Fruit fly (Drosophila melanogaster) whole organism, larva: Measurements from ENCODE around the gene Patj.

Source experiments
- noc ChIP-seq: fragments of 200-800 bp; sonication (Bioruptor generic); optimal IDR thresholded peaks from 3 replicates; lab custom pipeline; 2019; ENCODE audit warnings: missing biosample characterization, mild to moderate bottlenecking, missing genetic modification characterization, moderate library complexity

The Patj gene

DNA sequence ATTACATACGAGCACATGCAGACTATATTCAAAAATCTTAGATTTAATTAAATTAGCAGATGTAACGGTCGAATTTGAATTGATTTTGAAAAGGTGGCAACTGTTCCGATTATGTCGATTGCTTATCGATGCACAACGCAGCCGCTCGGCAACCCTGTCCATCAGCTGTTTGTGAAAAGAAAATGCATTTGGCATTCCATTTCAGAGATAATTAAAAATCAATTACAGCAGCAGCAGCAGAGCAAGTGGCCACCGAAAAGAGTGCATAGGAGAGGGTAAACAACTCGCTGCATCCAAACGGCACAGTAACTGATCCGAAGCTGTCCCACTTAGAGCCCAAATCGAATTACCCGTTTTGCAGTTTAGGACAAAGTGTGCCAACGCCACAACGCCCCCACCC, at the start of gene Patj:
TSS of gene Patj (plus strand) at position 155 of the 400 bp plus-strand sequence.
- no peak for TF ChIP-seq noc (tag; lab: Kevin White, UChicago)

DNA sequence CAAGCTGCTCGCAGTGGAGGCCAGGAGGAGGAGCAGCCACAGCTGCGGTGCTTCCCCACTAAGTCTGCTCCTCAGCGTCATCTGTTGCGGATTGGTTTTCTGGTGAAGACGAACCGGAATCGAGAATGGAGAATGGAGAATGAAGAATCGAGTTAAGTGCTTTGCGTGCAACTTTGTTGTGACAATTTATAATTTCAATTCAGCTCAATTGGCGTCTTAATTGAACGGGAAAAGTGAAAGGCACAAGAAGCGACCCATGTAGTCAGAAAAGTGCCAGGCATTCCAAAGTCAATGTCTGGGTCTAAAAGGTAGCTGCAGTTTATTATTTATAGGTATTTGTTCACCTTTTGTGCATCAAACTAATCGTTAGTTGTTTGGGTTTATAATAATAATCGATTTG, 44.3 kb upstream of the Patj start:
- TF ChIP-seq noc (tag; lab: Kevin White, UChicago) = no peak

DNA sequence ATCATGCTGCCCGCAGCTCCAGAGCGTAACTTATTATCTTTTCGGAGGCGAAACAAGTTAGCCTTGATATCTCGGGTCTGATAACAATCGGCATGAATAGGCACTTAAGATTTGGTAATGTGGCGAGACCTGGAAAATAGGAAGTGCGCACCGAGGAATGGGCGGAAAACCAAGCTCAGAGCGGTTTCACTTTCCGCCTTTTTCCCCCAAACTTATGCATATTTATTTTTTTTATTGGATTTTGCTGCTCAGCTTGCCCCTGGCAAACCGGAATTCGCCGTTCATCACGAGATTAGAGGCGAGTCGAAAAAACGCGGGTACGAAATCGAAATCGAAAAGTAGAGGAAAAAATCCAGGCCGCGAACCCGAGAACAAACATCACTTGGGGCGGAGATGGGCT, 43.7 kb upstream of the Patj start:
- TF ChIP-seq noc (tag; lab: Kevin White, UChicago) = no peak

DNA sequence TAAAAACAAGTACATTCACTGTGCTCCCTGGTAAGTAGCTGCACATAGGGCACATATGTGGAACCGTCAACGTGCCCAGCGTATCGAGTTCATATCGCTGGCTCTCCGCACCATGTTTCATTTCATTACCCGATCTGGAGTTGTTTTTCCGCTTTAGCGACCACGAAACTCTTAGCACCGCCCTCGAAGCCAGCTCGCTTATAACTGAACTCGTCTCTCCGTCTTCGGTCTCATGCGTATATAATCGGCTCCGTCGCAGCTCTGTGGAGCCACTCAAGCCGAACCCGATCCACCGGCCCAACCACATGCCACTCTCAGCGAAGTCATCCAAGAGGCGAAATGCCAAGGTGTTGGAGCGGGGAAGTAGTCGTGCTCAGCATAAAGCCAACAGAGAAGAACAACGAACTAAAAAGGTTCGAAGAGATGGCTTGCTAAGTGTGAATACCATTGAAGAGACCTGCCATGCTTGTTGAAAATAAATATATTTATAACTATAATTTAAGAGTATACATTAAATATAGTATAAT, 43.1 kb upstream of the Patj start, which contains the start of gene Cht2:
TSS of gene Cht2 (minus strand) at position 477 of the 527 bp plus-strand sequence.
- no peak for TF ChIP-seq noc (tag; lab: Kevin White, UChicago)

DNA sequence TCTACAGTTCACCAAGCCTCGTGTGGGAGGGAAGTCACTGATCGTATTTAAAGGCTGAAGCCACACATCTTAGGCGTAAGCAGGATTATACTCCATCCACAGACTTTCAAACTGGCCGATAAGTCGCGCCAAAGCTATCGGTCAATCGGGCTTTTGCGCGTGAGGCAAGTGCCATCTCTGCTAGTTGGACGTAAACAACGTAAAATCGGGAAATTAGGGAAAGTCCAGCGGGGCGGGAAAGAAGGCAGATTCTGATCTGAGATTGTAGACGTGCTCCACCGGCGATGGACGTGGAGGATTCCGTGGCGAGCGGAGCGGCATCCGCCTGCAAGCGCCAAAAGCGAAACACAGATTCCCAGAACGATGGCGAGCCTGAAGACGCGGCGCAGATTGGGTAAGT, 42.5 kb upstream of the Patj start, which contains the start of gene CG8001:
TSS of gene CG8001 (plus strand) at position 17 of the 400 bp plus-strand sequence.
- TF ChIP-seq noc (tag; lab: Kevin White, UChicago) = no peak

DNA sequence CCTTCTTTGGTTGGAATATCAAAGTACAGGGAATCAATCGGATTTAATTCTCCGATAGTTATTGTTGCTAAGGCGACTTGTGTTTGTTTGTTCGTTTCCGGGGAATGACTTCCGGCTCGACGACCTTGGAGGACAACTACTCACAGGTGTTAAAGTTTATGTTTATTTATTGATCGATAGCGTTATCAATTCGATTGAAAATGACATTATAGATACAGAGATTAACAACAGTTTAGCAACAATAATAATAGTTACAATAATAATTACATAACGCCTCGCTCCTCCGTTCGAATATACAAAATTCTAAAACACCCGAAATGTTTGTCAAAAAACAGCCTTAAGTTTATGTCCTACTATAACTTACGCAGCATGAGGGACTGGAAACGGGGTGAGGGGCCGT, 26.9 kb upstream of the Patj start, which contains the start of gene Dhc62B:
TSS of gene Dhc62B (minus strand) at position 101 of the 400 bp plus-strand sequence.
- TF ChIP-seq noc (tag; lab: Kevin White, UChicago) = no peak

DNA sequence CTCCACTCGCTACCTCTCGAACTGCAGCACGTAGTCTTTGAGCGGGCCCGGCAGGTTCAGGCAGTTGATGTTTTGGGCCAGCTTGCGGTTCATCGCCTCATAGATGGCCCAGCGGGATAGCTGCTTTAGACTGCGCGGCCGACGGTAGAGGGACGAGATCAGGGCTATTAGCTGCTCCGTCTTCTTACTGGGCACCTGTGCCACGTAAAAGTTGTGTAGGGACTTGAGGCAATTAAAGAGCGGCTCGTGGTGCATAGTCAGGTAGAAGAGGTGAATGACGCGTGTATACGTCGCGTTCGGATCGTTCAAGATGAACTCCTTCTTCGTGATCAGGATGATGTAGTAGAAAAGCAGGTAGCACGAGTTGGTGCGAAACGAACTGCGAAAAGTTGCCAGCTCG, 26.0 kb upstream of the Patj start:
- TF ChIP-seq noc (tag; lab: Kevin White, UChicago) = no peak

DNA sequence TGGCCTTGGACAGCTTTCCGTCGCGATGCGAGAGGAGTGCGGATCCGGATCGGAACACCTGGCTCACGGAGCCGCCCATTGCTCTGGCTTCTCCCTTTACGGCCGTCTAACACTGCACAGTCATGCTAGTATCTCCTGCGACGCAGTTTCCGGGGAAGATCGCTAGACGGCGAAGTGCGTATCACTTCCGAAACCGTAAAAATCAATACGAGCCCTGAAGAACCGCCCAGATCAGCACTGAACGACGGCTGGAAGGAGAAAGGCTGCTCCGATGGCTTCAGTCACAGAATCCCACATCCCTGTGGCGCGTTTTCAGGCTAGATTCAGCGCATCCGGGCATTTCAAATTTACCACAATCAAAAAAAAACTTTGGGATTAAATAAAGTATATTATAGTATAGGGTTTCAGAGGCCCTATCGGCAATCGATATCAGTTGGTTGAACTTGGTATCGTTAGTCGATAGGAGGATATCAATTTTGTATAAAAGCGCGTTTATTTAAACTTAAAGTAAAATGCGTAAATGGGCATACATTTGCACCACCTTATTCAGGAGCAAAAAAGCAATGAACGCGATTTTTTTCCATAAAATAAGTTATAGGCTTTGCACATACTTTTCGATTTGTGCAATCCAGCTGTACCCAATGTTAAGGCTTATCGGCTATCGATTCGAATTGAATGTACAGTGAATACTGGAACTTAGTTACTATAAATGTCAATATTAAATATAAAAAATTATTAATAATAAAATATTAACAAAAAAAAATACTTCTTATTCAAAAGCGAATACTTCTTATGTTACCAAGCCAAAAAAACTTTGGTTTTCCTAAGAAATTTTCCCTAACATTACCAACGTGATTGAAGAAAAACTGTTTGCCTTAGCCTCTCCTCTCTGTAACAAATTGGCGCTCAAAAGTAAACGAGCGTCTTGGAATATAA, 23.6 kb upstream of the Patj start, which contains the start of the genes CG13933 and PolD2:
TSS of gene CG13933 (minus strand) at position 435 of the 936 bp plus-strand sequence.
TSS of gene PolD2 (plus strand) at position 921 of the 936 bp plus-strand sequence.
- peak; percentile 80 for TF ChIP-seq noc (tag; lab: Kevin White, UChicago)

DNA sequence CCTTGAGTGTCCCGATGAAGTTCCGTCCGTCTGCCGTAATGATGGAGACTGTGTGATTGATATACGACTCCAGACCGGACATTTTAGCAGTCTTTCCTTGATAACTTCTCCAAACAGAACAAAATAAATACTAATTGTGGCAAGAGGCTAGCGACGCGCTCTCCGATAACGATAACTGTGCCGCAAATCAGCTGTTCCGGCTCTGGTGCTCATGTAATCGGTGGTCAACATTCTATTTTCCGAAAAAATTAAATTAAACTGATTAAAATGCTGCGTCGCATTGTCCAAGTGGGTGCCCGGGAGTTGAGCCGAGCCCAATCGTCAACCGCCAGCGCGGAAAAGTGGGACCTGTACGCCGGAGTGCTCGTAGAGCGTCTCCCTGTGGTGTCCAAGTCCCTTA, 21.4 kb upstream of the Patj start, which contains the start of the genes CG2021 and mRpL46:
TSS of gene CG2021 (minus strand) at position 163 of the 400 bp plus-strand sequence.
TSS of gene mRpL46 (plus strand) at position 191 of the 400 bp plus-strand sequence.
- TF ChIP-seq noc (tag; lab: Kevin White, UChicago) = no peak

DNA sequence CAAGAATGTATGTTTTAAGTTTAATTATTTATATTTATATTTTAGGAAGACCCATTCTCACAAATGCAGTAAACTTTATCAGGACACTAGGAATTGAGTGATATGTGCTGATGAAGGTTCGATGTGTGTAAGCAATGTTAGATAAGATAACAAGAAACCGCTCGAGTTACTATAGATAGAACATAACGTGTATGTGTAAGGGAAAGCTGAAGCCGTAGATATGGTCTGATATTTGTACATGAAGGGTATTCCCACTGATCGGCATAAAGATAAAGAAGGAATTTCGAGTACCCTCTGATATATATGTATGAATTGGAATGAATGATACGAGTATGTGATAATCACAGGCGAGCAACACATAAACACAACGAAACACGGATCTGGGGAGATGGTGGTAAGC, 14.5 kb upstream of the Patj start:
- no peak for TF ChIP-seq noc (tag; lab: Kevin White, UChicago)

DNA sequence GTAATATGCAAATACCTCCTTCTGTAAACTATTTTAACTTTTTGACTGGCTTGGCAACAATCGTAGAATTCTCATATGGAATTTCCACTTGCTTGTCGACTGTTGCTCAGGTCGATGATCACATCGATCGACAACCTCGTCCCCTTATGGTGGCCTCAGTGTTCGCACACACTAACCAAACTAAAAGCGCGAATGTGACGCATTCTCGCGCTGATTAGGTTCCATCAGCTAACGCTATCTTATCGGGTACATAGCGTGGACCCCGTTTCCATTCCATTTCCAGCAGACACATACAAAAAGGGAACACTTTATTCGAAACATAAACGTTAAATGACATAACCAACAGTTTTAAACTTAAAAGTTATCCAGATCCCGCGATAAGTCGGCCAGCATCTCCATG, 9.3 kb upstream of the Patj start:
- peak; percentile 6 for TF ChIP-seq noc (tag; lab: Kevin White, UChicago)

DNA sequence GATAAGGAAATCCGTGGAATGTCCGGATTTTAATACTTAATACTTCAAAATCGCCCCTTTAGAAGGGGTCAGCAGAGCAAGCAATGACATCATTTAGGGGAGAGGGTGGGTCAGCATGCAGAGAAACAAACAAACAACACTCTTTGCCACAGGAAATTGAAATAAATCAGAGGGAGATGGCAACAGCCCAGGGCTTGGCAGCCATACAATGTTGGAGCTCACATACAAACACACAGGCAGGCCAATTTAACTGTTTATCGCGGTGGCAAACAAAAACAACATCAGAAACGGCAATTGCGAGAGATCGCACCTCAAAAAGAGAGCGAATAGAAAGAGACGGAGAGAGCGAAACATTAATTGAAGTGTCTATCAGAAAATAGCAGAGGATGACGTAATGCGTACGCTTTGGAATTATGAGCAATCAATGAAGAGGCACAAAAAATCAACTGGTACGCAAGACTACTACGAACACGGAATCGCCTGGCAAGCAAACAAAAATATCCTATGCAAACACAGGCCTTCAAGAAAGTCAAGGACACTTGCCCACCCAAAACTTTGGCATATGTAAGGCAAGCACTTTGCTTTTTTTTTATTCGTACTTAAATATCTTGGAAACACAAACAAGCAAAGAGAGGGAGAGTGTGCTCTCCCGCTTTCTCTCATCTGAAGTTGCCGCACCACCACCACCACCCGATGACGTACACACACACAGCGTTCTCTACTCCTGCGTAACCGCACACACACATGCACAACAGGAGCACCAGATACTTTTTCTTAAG, 4.2 kb upstream of the Patj start:
- TF ChIP-seq noc (tag; lab: Kevin White, UChicago) = peak; percentile 58

DNA sequence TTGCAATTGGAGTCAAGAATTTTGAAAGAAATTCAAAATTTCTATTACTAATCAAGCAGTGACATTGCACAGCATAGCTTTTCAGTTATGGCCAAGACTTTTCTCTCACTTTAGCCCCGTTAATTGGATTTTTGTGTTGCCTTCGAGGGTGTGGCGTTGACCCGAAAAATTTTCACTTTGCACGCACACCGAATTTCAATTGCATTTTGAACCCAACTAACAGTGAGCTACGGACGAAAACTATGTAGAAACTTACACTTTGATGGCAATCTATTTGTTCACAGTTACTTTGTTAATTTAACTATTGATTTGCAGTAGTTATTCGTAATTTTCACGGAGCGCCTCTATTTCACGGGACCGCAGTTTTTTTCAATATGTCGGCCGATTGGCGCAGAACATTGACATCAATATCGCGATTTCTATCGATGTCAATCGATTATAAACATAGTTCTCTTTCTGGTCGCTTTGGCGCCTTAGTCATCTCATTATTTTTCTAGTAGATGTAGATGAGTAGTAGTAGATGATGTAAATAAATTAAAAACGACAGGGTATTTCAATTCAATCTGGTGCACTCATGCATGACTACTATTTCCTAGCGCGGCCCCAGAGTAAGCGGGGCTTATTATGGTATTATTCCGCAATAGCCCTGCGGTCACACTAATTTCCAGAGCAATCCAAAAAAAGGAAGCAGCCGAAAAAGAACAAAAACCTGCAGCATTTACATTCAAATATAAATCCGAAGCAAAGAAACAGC, 3.5 kb upstream of the Patj start, which contains the start of the genes alpha-Spec, dlt and Cdc37:
TSS of gene alpha-Spec (minus strand) at position 386 of the 754 bp plus-strand sequence.
TSS of gene dlt (minus strand) at position 386 of the 754 bp plus-strand sequence.
TSS of gene Cdc37 (plus strand) at position 450 of the 754 bp plus-strand sequence.
- no peak for TF ChIP-seq noc (tag; lab: Kevin White, UChicago)

DNA sequence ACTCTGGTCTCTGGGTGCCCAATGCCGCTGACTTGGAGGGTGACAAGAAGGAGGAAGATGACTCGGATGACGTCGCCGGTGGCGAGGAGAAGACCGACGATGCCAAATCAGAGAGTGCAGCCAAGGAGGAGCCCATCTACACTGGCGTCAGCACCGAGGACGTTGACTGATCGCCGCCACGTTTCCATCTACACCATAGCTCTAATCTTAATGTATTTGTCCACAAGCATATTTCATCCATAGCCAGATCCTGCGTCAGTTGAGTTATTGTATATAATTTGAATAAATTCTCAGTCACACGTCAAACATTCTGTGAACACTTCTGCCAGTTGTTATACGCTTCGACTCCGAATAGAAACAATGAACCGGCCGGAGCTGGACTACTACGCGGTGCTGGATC, 1.6 kb upstream of the Patj start, which contains the start of gene CG12020:
TSS of gene CG12020 (plus strand) at position 301 of the 400 bp plus-strand sequence.
- TF ChIP-seq noc (tag; lab: Kevin White, UChicago) = no peak
